Fruit fly (Drosophila melanogaster): Measurements from ENCODE around the gene CG4424.
A peak's percentile ranks its signal among the peaks of the same experiment; 100 is the strongest.

Gene CG4424

DNA sequence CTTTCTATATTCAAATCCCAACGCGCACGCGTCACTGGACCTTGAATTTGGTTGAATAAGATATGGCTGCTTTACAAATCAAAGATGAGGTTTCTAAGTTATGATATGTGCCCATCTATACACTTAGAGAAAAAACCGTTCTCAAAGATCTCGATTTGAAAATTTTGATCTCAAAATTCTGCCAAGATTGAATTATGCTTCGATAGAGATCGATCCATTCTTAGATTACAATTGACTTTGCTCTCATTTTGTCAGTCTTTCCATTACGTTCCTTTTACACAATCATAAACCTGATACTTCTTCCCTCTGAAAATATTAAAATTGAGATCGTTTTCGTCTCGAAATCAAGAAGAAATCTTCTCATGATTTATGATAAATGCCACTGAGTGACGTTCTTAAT is 15.2 kb downstream of the CG4424 start:
- TF ChIP-seq Dll (optimal IDR thresholded peaks at IDR 0.05) (no peak), psq (optimal IDR thresholded peaks at IDR 0.05) (no peak), pan (optimal IDR thresholded peaks at IDR 0.05) (no peak), CG8478 (optimal IDR thresholded peaks at IDR 0.05) (no peak), EcR (GFP tag; optimal IDR thresholded peaks at IDR 0.05) (no peak), usp (GFP tag; optimal IDR thresholded peaks at IDR 0.05) (no peak)

DNA sequence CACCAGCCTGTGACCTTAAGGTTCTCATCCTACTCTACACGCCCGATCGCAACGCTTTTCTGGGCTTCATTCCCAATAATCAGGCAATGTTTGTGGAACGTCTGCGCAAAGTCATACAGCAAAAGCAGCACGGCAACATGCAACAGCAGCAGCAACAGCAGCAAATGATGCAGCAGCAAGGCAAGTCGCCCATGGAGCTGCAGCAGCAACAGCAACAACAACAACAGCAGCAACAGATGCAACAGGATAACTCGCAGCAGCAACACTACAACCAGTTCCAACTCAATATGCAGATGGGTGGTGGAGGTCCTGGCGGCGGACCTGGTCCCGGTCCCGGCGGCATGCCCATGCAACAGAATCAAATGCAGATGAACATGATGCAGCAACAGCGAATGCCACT is 16.9 kb downstream of the CG4424 start:
- TF ChIP-seq Dll (optimal IDR thresholded peaks at IDR 0.05) (no peak), CG8478 (optimal IDR thresholded peaks at IDR 0.05) (no peak), usp (GFP tag; optimal IDR thresholded peaks at IDR 0.05) (no peak), psq (optimal IDR thresholded peaks at IDR 0.05) (no peak), EcR (GFP tag; optimal IDR thresholded peaks at IDR 0.05) (no peak)

DNA sequence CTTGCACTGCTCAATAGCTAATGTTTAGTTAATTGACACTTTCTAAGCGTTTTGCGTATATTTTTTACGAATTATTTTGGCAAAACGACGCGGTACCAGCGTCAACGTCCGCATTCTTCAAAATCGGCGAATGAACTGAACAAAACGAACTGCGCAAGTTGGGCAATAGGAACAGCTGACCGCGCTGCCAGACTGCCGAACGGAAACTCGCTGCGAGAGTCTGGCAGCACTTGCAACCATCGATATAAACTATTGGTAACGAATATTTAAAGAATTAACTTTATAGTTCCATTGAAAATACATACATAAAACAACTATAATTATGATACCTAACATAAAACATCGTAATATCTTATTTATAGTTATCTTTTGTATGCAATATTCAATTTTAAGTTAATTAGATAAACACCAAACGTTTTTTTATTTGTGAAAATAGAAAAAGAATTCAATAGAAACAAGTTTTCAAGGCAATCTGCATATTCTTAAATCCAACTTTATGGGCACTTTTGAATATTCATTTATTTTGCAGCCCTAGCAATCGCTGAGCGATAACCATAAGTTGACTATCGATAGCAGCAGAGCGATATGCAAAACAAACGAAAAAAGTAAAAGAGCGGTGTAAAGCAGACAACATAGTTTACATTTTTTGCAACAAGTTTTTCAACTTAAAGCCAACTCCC is 19.3 kb downstream of the CG4424 start, which contains the start of the genes Hs6st and MED25:
Hs6st (minus strand) TSS at position 141 of the 680 bp plus-strand sequence.
MED25 (plus strand) TSS at position 576 of the 680 bp plus-strand sequence.
- TF ChIP-seq pan (optimal IDR thresholded peaks at IDR 0.05) (no peak), psq (optimal IDR thresholded peaks at IDR 0.05) (peak; percentile 48), usp (GFP tag; optimal IDR thresholded peaks at IDR 0.05) (no peak)

DNA sequence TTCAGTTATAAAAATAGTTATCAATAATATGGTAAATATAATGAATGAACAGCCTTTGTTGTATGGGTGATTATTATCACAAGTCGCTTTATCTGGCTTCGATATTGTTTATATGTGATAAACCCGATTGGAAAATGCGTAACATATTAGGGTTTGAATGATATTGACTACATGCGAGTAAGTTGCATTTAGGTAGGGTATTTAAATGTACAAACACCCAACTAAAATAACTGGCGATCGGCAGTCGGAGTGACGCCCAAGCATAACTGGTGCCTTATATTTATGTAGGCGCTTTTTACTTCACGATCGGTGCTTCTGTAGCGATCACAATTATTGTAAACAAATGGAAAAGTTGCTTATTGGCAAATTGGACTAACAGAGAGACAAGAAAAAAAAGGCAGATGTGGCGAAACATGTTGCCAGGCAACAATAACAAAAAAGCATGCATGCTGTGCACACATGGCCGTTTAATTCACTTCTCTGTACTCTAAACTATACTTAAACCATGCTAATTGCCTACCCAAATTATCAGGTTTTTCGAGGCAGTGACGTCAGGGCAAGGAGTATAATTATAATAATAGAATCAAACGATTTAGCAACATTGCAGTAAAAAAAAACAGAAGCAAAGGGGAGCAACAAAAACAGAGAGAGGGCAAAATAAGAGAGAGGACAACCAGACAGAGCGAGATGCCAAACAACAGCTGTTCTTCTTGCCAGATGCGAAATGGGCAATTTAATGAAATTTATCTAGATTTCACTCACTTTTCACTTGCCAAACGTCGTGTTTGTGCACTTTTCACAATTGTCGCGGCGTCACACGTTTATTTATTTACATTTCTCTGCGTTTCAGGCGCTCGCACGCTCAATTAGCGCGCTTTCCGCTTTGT is 20.2 kb downstream of the CG4424 start:
- TF ChIP-seq psq (optimal IDR thresholded peaks at IDR 0.05) (no peak), pan (optimal IDR thresholded peaks at IDR 0.05) (no peak), Dll (optimal IDR thresholded peaks at IDR 0.05) (no peak), CG8478 (optimal IDR thresholded peaks at IDR 0.05) (no peak)

DNA sequence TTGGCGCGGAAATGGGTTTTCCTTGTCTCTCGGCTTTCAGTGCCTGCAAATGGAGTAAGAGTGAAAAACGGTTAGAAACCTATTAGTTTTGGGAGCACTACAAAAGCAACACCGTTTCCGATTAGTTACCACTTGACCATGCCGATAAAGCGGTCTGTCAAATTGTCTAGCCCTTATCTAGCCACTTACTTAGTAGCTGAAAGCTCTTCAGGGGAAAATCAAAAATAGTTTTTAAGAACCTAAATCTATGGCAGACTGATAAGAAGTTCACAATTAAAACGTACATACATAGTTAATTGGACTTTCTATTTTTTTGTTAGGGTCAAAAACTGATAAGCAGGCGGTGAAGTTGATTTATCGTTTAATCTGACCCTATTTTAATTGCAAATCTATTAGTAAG is 21.2 kb downstream of the CG4424 start:
- TF ChIP-seq CG8478 (optimal IDR thresholded peaks at IDR 0.05) (no peak), usp (GFP tag; optimal IDR thresholded peaks at IDR 0.05) (no peak), Dll (optimal IDR thresholded peaks at IDR 0.05) (no peak)

DNA sequence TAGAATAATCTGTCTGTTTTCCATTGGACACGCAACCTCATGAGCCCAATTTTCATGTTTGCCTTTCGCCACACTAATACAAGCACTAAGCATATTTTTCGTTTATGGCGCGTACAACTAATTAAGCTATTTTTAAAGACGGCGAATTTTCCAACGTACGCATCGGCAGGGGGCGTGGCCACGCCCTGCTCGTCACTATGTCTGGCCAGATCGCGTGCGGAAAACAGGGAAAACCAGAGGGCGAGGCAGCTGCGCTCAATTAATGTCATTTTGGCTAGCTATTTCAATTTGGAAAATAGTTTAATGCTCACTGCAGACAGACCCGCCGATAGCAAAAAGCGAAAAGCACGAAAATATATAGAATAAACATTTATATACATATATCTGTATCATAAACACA is 23.1 kb downstream of the CG4424 start:
- TF ChIP-seq EcR (GFP tag; optimal IDR thresholded peaks at IDR 0.05) (no peak), Dll (optimal IDR thresholded peaks at IDR 0.05) (no peak), psq (optimal IDR thresholded peaks at IDR 0.05) (no peak), pan (optimal IDR thresholded peaks at IDR 0.05) (no peak), CG8478 (optimal IDR thresholded peaks at IDR 0.05) (no peak), usp (GFP tag; optimal IDR thresholded peaks at IDR 0.05) (no peak)

DNA sequence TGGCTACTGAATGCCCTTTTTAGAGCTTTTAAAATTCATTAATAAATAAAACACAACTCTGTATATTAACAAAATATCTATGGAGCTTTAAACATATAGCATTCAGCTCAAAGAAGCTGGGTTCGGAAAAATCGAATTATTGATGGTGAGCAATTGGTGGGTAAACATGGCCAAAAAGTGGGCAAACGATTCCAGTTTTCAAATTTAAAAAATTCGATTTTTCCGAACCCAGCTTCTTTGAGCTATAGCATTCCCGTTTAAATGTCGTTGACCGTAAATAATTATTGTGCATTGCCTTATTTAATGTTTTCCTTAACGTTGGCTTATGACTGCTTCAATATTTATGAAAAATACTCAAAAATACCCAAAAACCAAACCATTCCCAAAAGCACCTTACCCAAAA is 26.2 kb downstream of the CG4424 start:
- TF ChIP-seq pan (optimal IDR thresholded peaks at IDR 0.05): no peak
- no peak for TF ChIP-seq Dll (optimal IDR thresholded peaks at IDR 0.05)
- TF ChIP-seq EcR (GFP tag; optimal IDR thresholded peaks at IDR 0.05): no peak
- TF ChIP-seq usp (GFP tag; optimal IDR thresholded peaks at IDR 0.05): no peak
- TF ChIP-seq psq (optimal IDR thresholded peaks at IDR 0.05): no peak
- no peak for TF ChIP-seq CG8478 (optimal IDR thresholded peaks at IDR 0.05)

DNA sequence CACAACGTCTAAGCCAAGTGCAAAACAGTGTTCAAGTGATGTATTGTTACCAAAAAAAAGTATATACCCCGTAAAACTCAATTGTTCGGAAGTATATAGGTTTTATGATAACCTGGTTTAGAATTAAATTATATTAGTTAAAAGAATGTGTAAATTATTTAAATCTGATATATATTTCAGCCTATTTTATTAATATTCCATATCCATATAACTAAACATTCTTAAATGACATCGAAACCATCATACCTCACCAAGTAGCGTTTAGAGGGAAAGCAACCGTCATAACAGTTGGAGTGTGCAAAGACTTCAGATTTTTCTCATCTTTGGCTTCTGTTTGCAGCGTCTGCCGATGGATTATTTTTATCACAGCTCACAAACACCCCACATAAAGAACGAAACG is 28.4 kb downstream of the CG4424 start:
- TF ChIP-seq CG8478 (optimal IDR thresholded peaks at IDR 0.05) (no peak), Dll (optimal IDR thresholded peaks at IDR 0.05) (no peak), EcR (GFP tag; optimal IDR thresholded peaks at IDR 0.05) (no peak), usp (GFP tag; optimal IDR thresholded peaks at IDR 0.05) (no peak), psq (optimal IDR thresholded peaks at IDR 0.05) (no peak), pan (optimal IDR thresholded peaks at IDR 0.05) (peak; percentile 76)

DNA sequence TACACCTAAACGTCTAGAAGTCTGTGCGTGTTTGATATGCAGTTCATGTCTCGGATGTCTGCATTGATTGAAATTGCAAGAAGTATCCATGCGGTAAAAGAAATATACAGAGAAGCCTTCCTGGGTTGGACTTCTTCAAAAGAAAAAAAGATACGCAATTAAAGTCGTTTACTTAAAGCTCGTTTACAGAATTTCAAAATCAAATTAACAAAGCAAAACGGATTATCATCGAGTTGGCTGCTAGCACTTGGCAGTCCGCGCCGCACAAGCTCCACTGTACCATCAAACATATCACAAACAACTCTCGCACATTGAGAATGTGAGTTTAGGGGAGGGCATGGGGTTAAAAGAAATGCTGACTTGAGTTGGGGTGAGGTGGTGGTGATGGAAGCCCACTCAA is 29.4 kb downstream of the CG4424 start:
- TF ChIP-seq Dll (optimal IDR thresholded peaks at IDR 0.05) (no peak), CG8478 (optimal IDR thresholded peaks at IDR 0.05) (no peak), psq (optimal IDR thresholded peaks at IDR 0.05) (no peak), usp (GFP tag; optimal IDR thresholded peaks at IDR 0.05) (no peak), EcR (GFP tag; optimal IDR thresholded peaks at IDR 0.05) (no peak), pan (optimal IDR thresholded peaks at IDR 0.05) (no peak)

DNA sequence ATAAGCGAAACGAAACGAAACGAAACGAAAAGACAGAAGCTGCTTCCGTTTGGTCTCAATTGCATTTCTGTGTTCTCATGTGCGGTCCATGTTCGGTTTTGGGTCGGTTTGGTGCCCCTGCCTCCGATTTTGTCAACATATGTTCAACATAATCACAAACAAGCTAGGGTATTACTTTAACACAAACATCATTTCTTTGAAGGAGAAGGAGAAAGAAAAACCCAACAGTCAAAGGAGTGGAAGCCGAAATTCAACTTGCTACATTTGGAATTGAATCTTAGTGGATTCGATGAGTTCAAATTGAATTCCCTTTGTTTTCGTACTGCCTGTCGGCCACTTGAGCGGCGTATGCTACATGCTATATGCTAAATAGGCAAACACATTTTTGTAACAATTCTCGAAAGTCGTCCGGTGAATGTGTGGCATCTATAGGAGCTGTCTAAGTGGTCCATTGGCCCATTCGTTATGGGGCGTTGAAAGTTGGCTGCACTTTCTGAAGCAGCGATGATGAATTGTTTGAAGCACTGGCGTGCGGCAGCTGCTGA is 30.2 kb downstream of the CG4424 start:
- TF ChIP-seq Dll (optimal IDR thresholded peaks at IDR 0.05) (no peak), psq (optimal IDR thresholded peaks at IDR 0.05) (no peak), CG8478 (optimal IDR thresholded peaks at IDR 0.05) (no peak), EcR (GFP tag; optimal IDR thresholded peaks at IDR 0.05) (no peak), usp (GFP tag; optimal IDR thresholded peaks at IDR 0.05) (no peak), pan (optimal IDR thresholded peaks at IDR 0.05) (no peak)

DNA sequence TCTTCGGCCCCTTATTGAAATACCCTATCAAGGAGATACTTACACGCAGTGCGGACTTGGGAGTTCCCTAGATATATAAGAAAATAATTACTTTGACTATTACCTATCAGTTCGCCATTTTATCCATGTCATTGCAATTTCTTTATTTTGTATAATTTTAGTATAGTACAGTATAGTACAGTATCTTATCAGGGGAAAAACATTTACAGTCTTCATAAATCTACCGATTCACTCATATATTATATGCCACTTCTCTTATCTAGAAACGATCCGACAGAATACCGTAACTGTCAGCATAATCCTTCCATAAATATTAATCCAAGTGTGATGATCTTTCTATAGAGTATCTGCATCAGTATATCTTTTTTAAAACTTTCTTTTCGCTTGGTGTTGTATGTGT is 31.4 kb downstream of the CG4424 start:
- TF ChIP-seq EcR (GFP tag; optimal IDR thresholded peaks at IDR 0.05): no peak
- TF ChIP-seq CG8478 (optimal IDR thresholded peaks at IDR 0.05): no peak
- no peak for TF ChIP-seq usp (GFP tag; optimal IDR thresholded peaks at IDR 0.05)
- TF ChIP-seq pan (optimal IDR thresholded peaks at IDR 0.05): no peak
- no peak for TF ChIP-seq Dll (optimal IDR thresholded peaks at IDR 0.05)
- TF ChIP-seq psq (optimal IDR thresholded peaks at IDR 0.05): no peak

DNA sequence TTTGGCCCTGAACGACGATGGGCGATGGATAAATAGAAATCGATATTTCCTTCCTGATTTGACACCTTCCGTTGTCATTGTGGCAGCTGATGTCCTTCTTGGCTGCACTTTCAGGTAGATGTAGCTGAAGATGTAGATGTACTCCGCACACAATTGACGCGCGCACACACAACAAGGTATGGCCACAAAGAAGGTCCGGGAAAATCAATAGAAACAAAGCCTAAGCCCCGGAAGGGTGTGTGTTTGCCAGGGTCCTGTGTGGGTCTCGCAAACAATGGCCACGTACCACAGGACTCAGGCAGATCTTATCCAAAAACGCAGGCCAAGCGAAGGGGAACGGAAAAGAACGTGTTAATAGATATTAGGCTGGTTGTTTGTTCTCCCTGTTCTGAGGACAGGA is 32.4 kb downstream of the CG4424 start:
- no peak for TF ChIP-seq usp (GFP tag; optimal IDR thresholded peaks at IDR 0.05)
- TF ChIP-seq EcR (GFP tag; optimal IDR thresholded peaks at IDR 0.05): no peak
- TF ChIP-seq CG8478 (optimal IDR thresholded peaks at IDR 0.05): no peak
- no peak for TF ChIP-seq pan (optimal IDR thresholded peaks at IDR 0.05)
- TF ChIP-seq Dll (optimal IDR thresholded peaks at IDR 0.05): no peak
- no peak for TF ChIP-seq psq (optimal IDR thresholded peaks at IDR 0.05)
